Fruit fly (Drosophila melanogaster): ENCODE measurements around the gene CG13625.

Gene CG13625

DNA sequence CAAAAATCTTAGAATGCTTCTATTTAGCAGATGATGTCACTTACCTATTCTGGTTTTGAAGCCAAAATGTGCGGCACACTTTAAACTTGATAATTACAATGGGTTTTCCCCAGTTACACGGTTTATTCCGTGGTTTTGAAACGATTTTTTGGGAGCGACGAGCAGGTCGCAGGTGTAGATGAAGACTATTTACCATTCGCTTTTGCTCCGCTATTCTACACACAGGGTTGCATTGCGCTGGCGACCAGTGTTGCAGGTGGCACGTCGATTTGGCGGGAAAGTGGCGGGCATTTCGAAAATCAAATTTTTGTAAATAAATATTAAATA is 2.3 kb downstream of the CG13625 start, which contains the start of gene REPTOR (continued):
- TF ChIP-seq klu (GFP tag; IDR thresholded peaks at IDR 0.05) = no peak
- no peak for TF ChIP-seq CG6254 (GFP tag; optimal IDR thresholded peaks at IDR 0.05)
- TF ChIP-seq CG7745 (tag; optimal IDR thresholded peaks at IDR 0.05) = no peak
- no peak for TF ChIP-seq sr (GFP tag; IDR thresholded peaks at IDR 0.05)
- peak; percentile 58 for TF ChIP-seq CG1603 (tag; optimal IDR thresholded peaks at IDR 0.05)
- no peak for TF ChIP-seq Antp (GFP tag; optimal IDR thresholded peaks at IDR 0.05)
- peak; percentile 42 for TF ChIP-seq CG17359 (tag; optimal IDR thresholded peaks at IDR 0.05)
- no peak for TF ChIP-seq ham (GFP tag; IDR thresholded peaks at IDR 0.05)
- TF ChIP-seq ab (GFP tag; optimal IDR thresholded peaks at IDR 0.05) = no peak
- TF ChIP-seq gro (GFP tag; optimal IDR thresholded peaks at IDR 0.05) = peak; percentile 29
- TF ChIP-seq CG3726 (GFP tag; IDR thresholded peaks at IDR 0.05) = no peak
- TF ChIP-seq Pdp1 (GFP tag; optimal IDR thresholded peaks at IDR 0.05) = peak in 1 of 2 experiments; percentile 29
- peak; percentile 24 for TF ChIP-seq CG9797 (GFP tag; optimal IDR thresholded peaks at IDR 0.05)
- peak; percentile 53 for TF ChIP-seq lbe (GFP tag; optimal IDR thresholded peaks at IDR 0.05)
- no peak for TF ChIP-seq H15 (GFP tag; IDR thresholded peaks at IDR 0.05)
- no peak for TF ChIP-seq dati (GFP tag; IDR thresholded peaks at IDR 0.05)
- TF ChIP-seq Dref (GFP tag; IDR thresholded peaks at IDR 0.05) = no peak
- no peak for TF ChIP-seq Opbp (GFP tag; IDR thresholded peaks at IDR 0.05; ENCODE audit: partially characterized antibody)
- TF ChIP-seq slbo (GFP tag; IDR thresholded peaks at IDR 0.05) = no peak

DNA sequence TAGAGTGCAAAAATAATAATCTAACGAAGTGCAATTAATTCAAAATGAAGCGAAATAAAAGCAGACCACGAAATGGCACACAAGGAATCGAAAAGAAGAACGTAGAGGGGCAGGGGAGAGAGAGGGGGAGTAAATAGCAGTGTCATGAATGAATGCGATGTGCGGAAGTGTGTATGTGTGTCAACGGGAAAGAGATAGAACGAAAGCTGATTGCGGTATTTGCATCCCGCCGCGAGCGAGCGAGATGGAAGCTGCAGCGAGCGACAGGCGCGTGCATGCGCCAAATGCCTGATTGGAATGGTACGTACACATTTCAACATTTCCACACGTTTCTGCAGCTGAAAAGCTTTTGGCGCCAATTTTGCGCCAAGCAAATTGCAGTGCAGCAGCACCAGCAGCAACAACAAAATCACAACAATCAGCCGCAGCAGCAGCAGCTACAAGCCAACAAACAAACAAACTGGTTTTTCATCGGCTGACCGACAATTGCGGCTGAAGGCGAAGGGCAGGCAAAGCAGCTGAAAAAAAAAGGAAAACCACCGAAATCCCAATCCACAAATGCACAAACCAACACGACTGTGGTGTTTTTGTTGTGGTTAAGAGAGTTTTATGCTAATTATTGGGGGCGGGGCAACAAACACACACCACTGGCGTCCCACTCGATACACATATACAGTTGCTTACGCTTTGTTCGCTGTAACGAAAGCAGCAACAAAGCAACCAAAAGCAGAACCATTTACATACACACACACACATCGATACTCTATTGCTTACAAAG is 2.9 kb downstream of the CG13625 start:
- TF ChIP-seq CG7786 (GFP tag; optimal IDR thresholded peaks at IDR 0.05) = no peak
- no peak for TF ChIP-seq Scr (GFP tag; IDR thresholded peaks at IDR 0.05; ENCODE audit: partially characterized antibody)
- peak; percentile 99 for TF ChIP-seq p53 (GFP tag; optimal IDR thresholded peaks at IDR 0.05)
- TF ChIP-seq Camta (GFP tag; optimal IDR thresholded peaks at IDR 0.05) = no peak
- TF ChIP-seq Neu2 (GFP tag; optimal IDR thresholded peaks at IDR 0.05; ENCODE audit: borderline replicate concordance) = no peak
- TF ChIP-seq Dfd (GFP tag; optimal IDR thresholded peaks at IDR 0.05) = no peak
- peak; percentile 24 for TF ChIP-seq pros (GFP tag; optimal IDR thresholded peaks at IDR 0.05)
- peak in 1 of 2 experiments; percentile 93 for TF ChIP-seq Eip74EF (GFP tag; optimal IDR thresholded peaks at IDR 0.05)
- TF ChIP-seq CG3163 (GFP tag; optimal IDR thresholded peaks at IDR 0.05) = peak; percentile 23
- peak; percentile 51 for TF ChIP-seq run (tag; optimal IDR thresholded peaks at IDR 0.05)
- no peak for TF ChIP-seq Atf-2 (GFP tag; optimal IDR thresholded peaks at IDR 0.05)
- peak; percentile 72 for TF ChIP-seq sens (GFP tag)
- peak; percentile 79 for TF ChIP-seq sqz (GFP tag; optimal IDR thresholded peaks at IDR 0.05)
- peak; percentile 91 for TF ChIP-seq kni (GFP tag; optimal IDR thresholded peaks at IDR 0.05)
- TF ChIP-seq ewg (GFP tag; optimal IDR thresholded peaks at IDR 0.05) = peak; percentile 67
- no peak for TF ChIP-seq Max (GFP tag; optimal IDR thresholded peaks at IDR 0.05)
- TF ChIP-seq CG17385 (GFP tag; optimal IDR thresholded peaks at IDR 0.05) = no peak
- TF ChIP-seq CG15479 (GFP tag; optimal IDR thresholded peaks at IDR 0.05) = peak; percentile 54
- TF ChIP-seq cg (GFP tag; optimal IDR thresholded peaks at IDR 0.05) = peak; percentile 94
- no peak for TF ChIP-seq CG12155 (GFP tag; optimal IDR thresholded peaks at IDR 0.05)
- TF ChIP-seq CG12391 (tag; optimal IDR thresholded peaks at IDR 0.05) = no peak
- peak; percentile 2 for TF ChIP-seq zf30C (GFP tag; optimal IDR thresholded peaks at IDR 0.05)
- TF ChIP-seq oc (tag; optimal IDR thresholded peaks at IDR 0.05) = peak; percentile 13
- TF ChIP-seq sima (GFP tag; optimal IDR thresholded peaks at IDR 0.05) = no peak
- no peak for TF ChIP-seq C15 (GFP tag; IDR thresholded peaks at IDR 0.05)
- no peak for TF ChIP-seq CG2202 (tag; optimal IDR thresholded peaks at IDR 0.05)
- TF ChIP-seq lbe (GFP tag; optimal IDR thresholded peaks at IDR 0.05) = peak; percentile 22
- TF ChIP-seq CG34422 (GFP tag; IDR thresholded peaks at IDR 0.05) = no peak
- peak; percentile 55 for TF ChIP-seq sd (tag; optimal IDR thresholded peaks at IDR 0.05)
- TF ChIP-seq nmo (GFP tag; optimal IDR thresholded peaks at IDR 0.05) = peak; percentile 5
- TF ChIP-seq nom (GFP tag; optimal IDR thresholded peaks at IDR 0.05) = peak; percentile 14

Measured in whole organism, embryonic.